Fruit fly (Drosophila melanogaster): ENCODE measurements around the gene Nfs1.
A peak's percentile ranks its signal among the peaks of the same experiment; 100 is the strongest.

The Nfs1 gene

dm6 chr2L:12002922-12003791 is 3.7 kb downstream of the Nfs1 start (continued):
- TF ChIP-seq gro (GFP tag; optimal IDR thresholded peaks at IDR 0.05) (peak; percentile 72), Hr39 (optimal IDR thresholded peaks at IDR 0.05) (no peak), sqz (GFP tag; optimal IDR thresholded peaks at IDR 0.05) (peak; percentile 30), kni (GFP tag; optimal IDR thresholded peaks at IDR 0.05) (peak; percentile 99), ash1 (GFP tag; optimal IDR thresholded peaks at IDR 0.05) (no peak), CG7987 (GFP tag; optimal IDR thresholded peaks at IDR 0.05) (peak; percentile 54), CG31388 (GFP tag; optimal IDR thresholded peaks at IDR 0.05) (no peak), gsb-n (tag; optimal IDR thresholded peaks at IDR 0.05) (peak; percentile 89), CG3065 (GFP tag; optimal IDR thresholded peaks at IDR 0.05) (peak; percentile 75), stwl (tag; optimal IDR thresholded peaks at IDR 0.05) (no peak), HLH54F (GFP tag; optimal IDR thresholded peaks at IDR 0.05) (peak; percentile 29), CG11504 (tag; optimal IDR thresholded peaks at IDR 0.05) (peak; percentile 33), D19B (GFP tag; optimal IDR thresholded peaks at IDR 0.05) (peak; percentile 10), dmrt11E (tag; optimal IDR thresholded peaks at IDR 0.05) (peak; percentile 27), CG18599 (GFP tag; optimal IDR thresholded peaks at IDR 0.05) (peak; percentile 58), Lhr (GFP tag; optimal IDR thresholded peaks at IDR 0.05) (peak; percentile 95), CG7786 (GFP tag; optimal IDR thresholded peaks at IDR 0.05) (peak; percentile 15), Med (GFP tag) (peak; percentile 90), her (GFP tag; optimal IDR thresholded peaks at IDR 0.05) (peak; percentile 56), CG10543 (GFP tag; optimal IDR thresholded peaks at IDR 0.05) (peak; percentile 99), CG1233 (GFP tag; optimal IDR thresholded peaks at IDR 0.05) (peak; percentile 27), CoRest (tag; optimal IDR thresholded peaks at IDR 0.05) (peak; percentile 37), fd3F (GFP tag; optimal IDR thresholded peaks at IDR 0.05) (peak; percentile 30), lab (GFP tag; optimal IDR thresholded peaks at IDR 0.05) (peak; percentile 40), onecut (GFP tag; IDR thresholded peaks at IDR 0.05) (peak; percentile 15; the same call in 1 of the 2 replicates), nerfin-1 (tag; optimal IDR thresholded peaks at IDR 0.05) (peak; percentile 83), en (GFP tag; optimal IDR thresholded peaks at IDR 0.05) (no peak), ems (GFP tag; optimal IDR thresholded peaks at IDR 0.05) (peak; percentile 1), CG10979 (tag; optimal IDR thresholded peaks at IDR 0.05) (peak; percentile 21), sim (GFP tag; IDR thresholded peaks at IDR 0.05) (no peak), tin (GFP tag; optimal IDR thresholded peaks at IDR 0.05) (peak; percentile 32), CG4820 (GFP tag; optimal IDR thresholded peaks at IDR 0.05) (peak; percentile 13), CG10431 (GFP tag; optimal IDR thresholded peaks at IDR 0.05) (peak; percentile 97), eyg (GFP tag; optimal IDR thresholded peaks at IDR 0.05) (no peak), HmgD (GFP tag; optimal IDR thresholded peaks at IDR 0.05) (peak; percentile 11), chn (GFP tag; optimal IDR thresholded peaks at IDR 0.05) (peak; percentile 74), CG12219 (GFP tag; optimal IDR thresholded peaks at IDR 0.05) (peak; percentile 31), sens-2 (GFP tag; IDR thresholded peaks at IDR 0.05) (no peak), CG7963 (GFP tag; IDR thresholded peaks at IDR 0.05; ENCODE audit: partially characterized antibody) (no peak), CG18262 (tag; optimal IDR thresholded peaks at IDR 0.05) (peak; percentile 18), CG12391 (tag; optimal IDR thresholded peaks at IDR 0.05) (peak; percentile 63), CG18764 (GFP tag; optimal IDR thresholded peaks at IDR 0.05) (peak; percentile 41), CG34376 (GFP tag; optimal IDR thresholded peaks at IDR 0.05) (peak; percentile 97), CG12769 (tag; optimal IDR thresholded peaks at IDR 0.05) (peak; percentile 98), Hr78 (GFP tag; optimal IDR thresholded peaks at IDR 0.05) (peak in 1 of 2 experiments; percentile 91), Hey (tag; optimal IDR thresholded peaks at IDR 0.05) (peak; percentile 99), CG30403 (GFP tag; optimal IDR thresholded peaks at IDR 0.05) (peak; percentile 55), Poxn (GFP tag; IDR thresholded peaks at IDR 0.05) (no peak)

All from whole organism, embryonic.